Worm (Caenorhabditis elegans): ENCODE measurements around the gene mel-28.
A peak's percentile ranks its signal among the peaks of the same experiment; 100 is the strongest.

The mel-28 gene

DNA sequence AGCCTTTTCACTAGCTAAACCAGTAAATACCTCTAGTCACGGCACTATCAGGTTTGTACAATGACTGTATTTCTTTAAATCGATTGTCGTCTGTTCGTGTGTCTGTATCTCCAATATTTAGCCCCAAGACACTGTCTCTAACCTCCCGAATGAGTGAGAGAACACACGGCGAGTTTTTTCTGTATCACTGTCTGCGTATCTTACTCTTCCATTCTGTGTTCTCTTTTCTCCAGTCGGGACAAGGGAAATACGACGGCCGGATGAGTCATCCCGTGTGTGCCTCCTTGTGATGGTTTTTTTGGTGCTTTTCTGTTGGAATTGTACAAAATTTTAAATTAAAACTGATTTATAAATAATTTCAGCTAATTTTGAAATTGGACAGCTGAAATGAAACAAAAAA, 10.2 kb downstream of the mel-28 start (continued):
- peak; percentile 96 for TF ChIP-seq jun-1 (tag; optimal IDR thresholded peaks at IDR 0.05)
- TF ChIP-seq ceh-90 (tag; optimal IDR thresholded peaks at IDR 0.05): no peak
- no peak for TF ChIP-seq unc-62 (GFP tag; optimal IDR thresholded peaks at IDR 0.05)
- no peak for TF ChIP-seq unc-98 (GFP tag; IDR thresholded peaks at IDR 0.05)
- peak; percentile 67 for TF ChIP-seq nhr-77 (tag; optimal IDR thresholded peaks at IDR 0.05)
- peak; percentile 8 for TF ChIP-seq aly-2 (tag; optimal IDR thresholded peaks at IDR 0.05)
- TF ChIP-seq lin-35 (GFP tag; optimal IDR thresholded peaks at IDR 0.05): peak; percentile 53 to 79
- no peak for TF ChIP-seq efl-3 (GFP tag; optimal IDR thresholded peaks at IDR 0.05)
- TF ChIP-seq zip-4 (GFP tag; optimal IDR thresholded peaks at IDR 0.05): no peak
- peak; percentile 58 for TF ChIP-seq snpc-4 (tag; optimal IDR thresholded peaks at IDR 0.05)
- no peak for TF ChIP-seq fkh-4 (tag; optimal IDR thresholded peaks at IDR 0.05; ENCODE audit: borderline replicate concordance)
- TF ChIP-seq snu-23 (GFP tag; optimal IDR thresholded peaks at IDR 0.05): peak; percentile 72
- no peak for TF ChIP-seq unc-30 (tag; optimal IDR thresholded peaks at IDR 0.05)
- TF ChIP-seq nhr-237 (tag; optimal IDR thresholded peaks at IDR 0.05): peak; percentile 5
- no peak for TF ChIP-seq fkh-8 (tag; optimal IDR thresholded peaks at IDR 0.05)
- TF ChIP-seq ces-1 (GFP tag; optimal IDR thresholded peaks at IDR 0.05): no peak
- TF ChIP-seq nhr-90 (tag; optimal IDR thresholded peaks at IDR 0.05; ENCODE audit: poor library complexity): peak; percentile 50
- TF ChIP-seq lin-14 (GFP tag; optimal IDR thresholded peaks at IDR 0.05): peak; percentile 93
- TF ChIP-seq dsc-1 (tag; optimal IDR thresholded peaks at IDR 0.05): no peak
- TF ChIP-seq irx-1 (tag; optimal IDR thresholded peaks at IDR 0.05): no peak
- TF ChIP-seq zag-1 (tag; optimal IDR thresholded peaks at IDR 0.05): no peak
- TF ChIP-seq ceh-88 (GFP tag; IDR thresholded peaks at IDR 0.05): no peak
- no peak for TF ChIP-seq mef-2 (tag; optimal IDR thresholded peaks at IDR 0.05)
- TF ChIP-seq lir-3 (tag; optimal IDR thresholded peaks at IDR 0.05; ENCODE audit: poor library complexity): peak; percentile 22
- TF ChIP-seq fkh-10 (GFP tag; optimal IDR thresholded peaks at IDR 0.05): no peak
- TF ChIP-seq nhr-71 (tag; optimal IDR thresholded peaks at IDR 0.05): peak; percentile 71
- TF ChIP-seq nhr-84 (tag; optimal IDR thresholded peaks at IDR 0.05): no peak
- no peak for TF ChIP-seq egl-27 (tag; optimal IDR thresholded peaks at IDR 0.05)
- no peak for TF ChIP-seq sptf-1 (tag; optimal IDR thresholded peaks at IDR 0.05)
- TF ChIP-seq mab-9 (GFP tag; IDR thresholded peaks at IDR 0.05): no peak
- peak; percentile 78 to 80 for TF ChIP-seq efl-1 (optimal IDR thresholded peaks at IDR 0.05)
- peak; percentile 60 to 96 for TF ChIP-seq efl-1 (GFP tag; optimal IDR thresholded peaks at IDR 0.05 in 1 of 2)
- TF ChIP-seq ama-1 (optimal IDR thresholded peaks at IDR 0.05): no peak
- TF ChIP-seq unc-130 (tag; optimal IDR thresholded peaks at IDR 0.05): no peak
- TF ChIP-seq hlh-4 (tag; optimal IDR thresholded peaks at IDR 0.05): no peak
- TF ChIP-seq sox-4 (tag; optimal IDR thresholded peaks at IDR 0.05): no peak
- no peak for TF ChIP-seq grh-1 (GFP tag; IDR thresholded peaks at IDR 0.05)
- no peak for TF ChIP-seq hlh-17 (GFP tag; optimal IDR thresholded peaks at IDR 0.05; ENCODE audit: borderline replicate concordance)
- peak; percentile 62 for TF ChIP-seq C16A3.4 (tag; optimal IDR thresholded peaks at IDR 0.05)
- peak; percentile 27 for TF ChIP-seq skn-1 (tag; optimal IDR thresholded peaks at IDR 0.05)
- TF ChIP-seq pax-3 (tag; optimal IDR thresholded peaks at IDR 0.05): no peak
- TF ChIP-seq C04F5.9 (tag; optimal IDR thresholded peaks at IDR 0.05): peak; percentile 15
- no peak for TF ChIP-seq vab-15 (tag; optimal IDR thresholded peaks at IDR 0.05)
- no peak for TF ChIP-seq nhr-28 (tag; optimal IDR thresholded peaks at IDR 0.05)
- TF ChIP-seq mdl-1 (tag; optimal IDR thresholded peaks at IDR 0.05): peak; percentile 4 to 69

DNA sequence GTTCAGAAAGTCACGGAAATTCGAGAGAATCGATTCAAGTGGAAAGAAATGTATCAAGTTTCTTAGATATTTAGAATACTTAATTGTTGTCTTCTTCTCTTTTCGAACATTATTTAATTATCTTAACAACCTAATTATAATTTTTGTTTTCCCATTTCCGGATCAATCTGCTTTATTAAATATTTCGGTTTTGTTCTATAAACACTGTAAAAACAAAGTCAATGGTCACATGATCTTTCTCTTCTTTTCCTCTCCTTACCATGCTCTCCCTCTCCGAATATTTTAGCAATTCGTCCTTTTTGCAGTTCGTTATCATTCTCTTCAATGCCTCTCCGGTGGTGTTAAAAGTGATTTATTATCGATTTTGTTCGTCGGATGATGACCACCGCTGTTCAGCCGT, 10.7 kb downstream of the mel-28 start, which contains the start of gene tag-325:
Gene tag-325 (plus strand): TSS at position 301 of the 400 bp plus-strand sequence.
- TF ChIP-seq ceh-82 (tag; optimal IDR thresholded peaks at IDR 0.05): no peak
- no peak for TF ChIP-seq lin-13 (GFP tag; optimal IDR thresholded peaks at IDR 0.05)
- peak in 1 of 6 experiments; percentile 49 for TF ChIP-seq elt-3 (tag; optimal IDR thresholded peaks at IDR 0.05)
- no peak for TF ChIP-seq F16B12.6 (tag; optimal IDR thresholded peaks at IDR 0.05)
- no peak for TF ChIP-seq efl-1 (optimal IDR thresholded peaks at IDR 0.05)
- peak in 1 of 2 experiments; percentile 58 for TF ChIP-seq efl-1 (GFP tag; optimal IDR thresholded peaks at IDR 0.05 in 1 of 2)
